Fruit fly (Drosophila melanogaster): ENCODE data around the gene His4r.

Gene His4r

DNA sequence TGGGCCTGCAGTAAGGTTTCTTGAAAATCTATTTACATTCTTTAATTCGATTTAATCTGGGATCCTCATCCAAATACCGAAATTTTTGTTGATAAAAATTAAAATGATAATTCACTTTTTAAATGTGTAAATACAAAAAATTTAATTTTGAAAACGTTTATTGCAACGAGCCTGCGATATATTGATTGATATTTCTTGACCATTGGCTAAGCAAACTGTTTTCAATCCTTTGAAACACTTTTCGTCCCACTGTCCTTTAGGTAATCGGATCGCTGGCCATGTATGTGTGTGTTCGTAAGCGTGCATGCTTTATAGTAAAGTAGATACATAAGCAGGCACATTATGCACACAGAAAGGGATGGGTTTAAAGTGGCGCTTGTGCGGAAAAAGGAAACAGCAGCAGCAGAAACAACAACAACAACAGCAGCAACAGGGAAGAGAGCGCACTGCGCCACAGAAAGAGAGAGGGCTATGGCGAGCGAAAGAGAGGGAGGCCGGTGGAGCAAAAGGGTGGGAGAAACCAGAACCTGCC is 1.4 kb upstream of the His4r start (continued):
- peak; percentile 40; the same call in 1 of the 2 replicates for TF ChIP-seq HLH3B (GFP tag; IDR thresholded peaks at IDR 0.05)
- TF ChIP-seq vvl (GFP tag; IDR thresholded peaks at IDR 0.05), result peak; percentile 59; the same call in 1 of the 2 replicates
- TF ChIP-seq z (GFP tag; IDR thresholded peaks at IDR 0.05), result 0 out of 3 replicates have a peak, but pooled peaks have one; percentile 13
- peak; percentile 15 for TF ChIP-seq Vsx1 (GFP tag; optimal IDR thresholded peaks at IDR 0.05)
- peak; percentile 56 for TF ChIP-seq CG10209 (GFP tag; optimal IDR thresholded peaks at IDR 0.05)
- peak; percentile 10 for TF ChIP-seq CG12236 (GFP tag; optimal IDR thresholded peaks at IDR 0.05)
- peak; percentile 3 for TF ChIP-seq oc (tag; optimal IDR thresholded peaks at IDR 0.05)
- TF ChIP-seq CG7839 (tag; optimal IDR thresholded peaks at IDR 0.05), result peak; percentile 70
- TF ChIP-seq bab2 (GFP tag; optimal IDR thresholded peaks at IDR 0.05), result peak; percentile 20
- TF ChIP-seq CG18262 (tag; optimal IDR thresholded peaks at IDR 0.05), result peak; percentile 84
- no peak for TF ChIP-seq Antp (GFP tag; optimal IDR thresholded peaks at IDR 0.05)
- TF ChIP-seq Max (GFP tag; optimal IDR thresholded peaks at IDR 0.05), result peak; percentile 30
- TF ChIP-seq dmrt11E (tag; optimal IDR thresholded peaks at IDR 0.05), result peak; percentile 90
- peak; percentile 67 for TF ChIP-seq tio (GFP tag; optimal IDR thresholded peaks at IDR 0.05)
- TF ChIP-seq gcm (GFP tag; optimal IDR thresholded peaks at IDR 0.05), result peak; percentile 65
- TF ChIP-seq pum (GFP tag; optimal IDR thresholded peaks at IDR 0.05), result peak; percentile 2
- TF ChIP-seq Awh (GFP tag; IDR thresholded peaks at IDR 0.05), result 0 out of 2 replicates have a peak, but pooled peaks have one; percentile 19
- peak; percentile 50 for TF ChIP-seq CG17359 (tag; optimal IDR thresholded peaks at IDR 0.05)
- TF ChIP-seq CG10654 (GFP tag; optimal IDR thresholded peaks at IDR 0.05), result peak; percentile 13
- TF ChIP-seq ato (GFP tag; IDR thresholded peaks at IDR 0.05; ENCODE audit: partially characterized antibody), result no peak
- TF ChIP-seq esg (GFP tag; conservative IDR thresholded peaks at IDR 0.05), result peak; percentile 15; the same call in 1 of the 2 replicates
- TF ChIP-seq CG11093 (GFP tag; IDR thresholded peaks at IDR 0.05), result no peak
- TF ChIP-seq CG8388 (GFP tag; optimal IDR thresholded peaks at IDR 0.05), result peak; percentile 66
- peak; percentile 36 for TF ChIP-seq Mad (GFP tag; optimal IDR thresholded peaks at IDR 0.05)
- TF ChIP-seq CG2712 (tag; optimal IDR thresholded peaks at IDR 0.05), result peak; percentile 84
- TF ChIP-seq Six4 (GFP tag; optimal IDR thresholded peaks at IDR 0.05), result peak; percentile 58
- TF ChIP-seq Sox102F (GFP tag; optimal IDR thresholded peaks at IDR 0.05), result peak; percentile 64
- no peak for TF ChIP-seq Taf1 (GFP tag; IDR thresholded peaks at IDR 0.05)
- TF ChIP-seq ewg (GFP tag; optimal IDR thresholded peaks at IDR 0.05), result peak; percentile 43
- TF ChIP-seq Med (GFP tag), result peak; percentile 86
- peak; percentile 45 for TF ChIP-seq CG10431 (GFP tag; optimal IDR thresholded peaks at IDR 0.05)
- no peak for TF ChIP-seq CG8478 (optimal IDR thresholded peaks at IDR 0.05)
- TF ChIP-seq CG13775 (GFP tag; optimal IDR thresholded peaks at IDR 0.05), result peak; percentile 63
- TF ChIP-seq ac (GFP tag; optimal IDR thresholded peaks at IDR 0.05), result no peak
- peak; percentile 64 for TF ChIP-seq CG33557 (GFP tag; optimal IDR thresholded peaks at IDR 0.05)
- no peak for TF ChIP-seq CG34224 (GFP tag; IDR thresholded peaks at IDR 0.05; ENCODE audit: partially characterized antibody)
- no peak for TF ChIP-seq Dek (tag; optimal IDR thresholded peaks at IDR 0.05)
- TF ChIP-seq CG8290 (GFP tag; optimal IDR thresholded peaks at IDR 0.05), result no peak
- TF ChIP-seq CG8290 (tag; optimal IDR thresholded peaks at IDR 0.05), result no peak
- TF ChIP-seq Adf1 (GFP tag; IDR thresholded peaks at IDR 0.05), result no peak
- TF ChIP-seq az2 (GFP tag; optimal IDR thresholded peaks at IDR 0.05), result peak; percentile 61
- TF ChIP-seq CG1832 (GFP tag; optimal IDR thresholded peaks at IDR 0.05), result peak; percentile 82
- TF ChIP-seq fd96Cb (tag; optimal IDR thresholded peaks at IDR 0.05), result peak; percentile 44
- peak; percentile 45 for TF ChIP-seq CG1529 (GFP tag; optimal IDR thresholded peaks at IDR 0.05)
- no peak for TF ChIP-seq Doc3 (GFP tag; IDR thresholded peaks at IDR 0.05; ENCODE audit: partially characterized antibody)
- peak; percentile 35 for TF ChIP-seq Nf-YB (GFP tag; optimal IDR thresholded peaks at IDR 0.05)
- peak; percentile 73 for TF ChIP-seq phol (tag; optimal IDR thresholded peaks at IDR 0.05)
- peak; percentile 40; the same call in 1 of the 3 replicates for TF ChIP-seq croc (GFP tag; conservative IDR thresholded peaks at IDR 0.05)
- TF ChIP-seq lola (GFP tag; optimal IDR thresholded peaks at IDR 0.05), result peak in 1 of 3 experiments; percentile 83
